Worm (Caenorhabditis elegans): ENCODE measurements around the gene rpc-25.

rpc-25 gene

ce11 chrV:10244018-10244720, 37.8 kb upstream of the rpc-25 start:
- TF ChIP-seq unc-62 (GFP tag; optimal IDR thresholded peaks at IDR 0.05), result no peak
- peak; percentile 61 for TF ChIP-seq nhr-80 (tag; optimal IDR thresholded peaks at IDR 0.05)
- TF ChIP-seq F49E8.2 (tag; optimal IDR thresholded peaks at IDR 0.05; ENCODE audit: insufficient read depth), result no peak

ce11 chrV:10243105-10243504, 36.7 kb upstream of the rpc-25 start, which contains the start of gene C12D8.9:
TSS of gene C12D8.9 (minus strand) at chrV:10243205.
- TF ChIP-seq him-1 (tag; optimal IDR thresholded peaks at IDR 0.05), result no peak
- no peak for TF ChIP-seq nfyb-1 (GFP tag; IDR thresholded peaks at IDR 0.05)
- TF ChIP-seq ama-1 (optimal IDR thresholded peaks at IDR 0.05), result no peak
- TF ChIP-seq ama-1 (GFP tag; optimal IDR thresholded peaks at IDR 0.05), result no peak
- no peak for TF ChIP-seq F52B5.7 (tag; optimal IDR thresholded peaks at IDR 0.05)
- TF ChIP-seq K11D2.4 (GFP tag; IDR thresholded peaks at IDR 0.05), result no peak
- TF ChIP-seq bed-2 (GFP tag; IDR thresholded peaks at IDR 0.05), result no peak
- TF ChIP-seq lir-1 (GFP tag; conservative IDR thresholded peaks at IDR 0.05), result no peak
- no peak for TF ChIP-seq let-607 (tag; optimal IDR thresholded peaks at IDR 0.05)

ce11 chrV:10241121-10241803, 34.9 kb upstream of the rpc-25 start, which contains the start of the genes C12D8.21 and col-148:
TSS of gene C12D8.21 (minus strand) at chrV:10241188.
TSS of gene col-148 (plus strand) at chrV:10241753.
- no peak for TF ChIP-seq ztf-3 (GFP tag; optimal IDR thresholded peaks at IDR 0.05)

DNA sequence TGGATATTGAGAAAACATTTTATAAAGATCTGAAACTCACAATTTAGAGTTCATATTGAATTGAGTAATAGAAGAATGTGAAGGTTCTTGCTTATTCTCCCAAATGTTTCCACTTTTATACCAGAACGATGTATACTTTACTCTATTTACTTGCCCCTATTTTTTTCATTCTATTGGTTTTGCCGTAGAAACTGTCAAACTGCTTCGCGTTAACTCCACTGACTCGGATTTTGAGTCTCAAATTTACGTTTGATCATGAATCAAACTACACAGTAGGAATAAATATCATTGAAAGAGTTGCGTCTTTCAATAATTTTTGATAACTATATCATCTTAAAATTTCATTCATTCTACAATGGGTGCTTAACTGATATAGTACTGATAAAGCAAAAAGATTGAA, 33.5 kb upstream of the rpc-25 start, which contains the start of gene fipr-8:
fipr-8 (minus strand) TSS at position 101 of the 400 bp plus-strand sequence.
- TF ChIP-seq chd-7 (tag; optimal IDR thresholded peaks at IDR 0.05) (no peak), nhr-179 (tag; optimal IDR thresholded peaks at IDR 0.05) (no peak), nfya-2 (GFP tag; IDR thresholded peaks at IDR 0.05) (no peak), D2030.7 (GFP tag; IDR thresholded peaks at IDR 0.05) (no peak), nhr-90 (tag; optimal IDR thresholded peaks at IDR 0.05) (no peak), ceh-27 (GFP tag; optimal IDR thresholded peaks at IDR 0.05) (no peak), die-1 (tag; optimal IDR thresholded peaks at IDR 0.05) (no peak), sea-2 (GFP tag; IDR thresholded peaks at IDR 0.05) (no peak), F10E7.11 (tag; optimal IDR thresholded peaks at IDR 0.05) (no peak), F57C9.4 (tag; optimal IDR thresholded peaks at IDR 0.05) (no peak), B0336.3 (GFP tag; IDR thresholded peaks at IDR 0.05) (no peak), nhr-27 (tag; optimal IDR thresholded peaks at IDR 0.05) (no peak), egl-44 (GFP tag; IDR thresholded peaks at IDR 0.05) (no peak), F57A8.1 (GFP tag; optimal IDR thresholded peaks at IDR 0.05) (no peak)

DNA sequence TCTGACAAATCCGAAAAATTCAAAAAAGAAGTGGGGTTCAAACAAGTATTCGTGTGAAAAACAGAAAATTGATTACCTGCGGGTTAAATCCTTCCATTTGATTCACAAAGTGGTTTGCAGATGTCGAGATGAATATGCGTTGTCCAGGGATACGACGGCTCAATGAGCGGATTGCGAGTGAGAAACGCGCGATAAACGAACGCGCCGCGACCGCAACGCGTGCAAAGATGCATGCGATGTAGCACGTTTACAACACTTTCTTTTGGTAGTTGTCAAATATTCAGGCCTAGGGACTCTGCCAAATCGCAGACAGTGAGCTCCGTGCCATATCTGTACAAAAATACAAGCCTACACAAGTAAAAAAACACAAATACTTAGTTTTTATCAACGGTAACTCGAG, 32.3 kb upstream of the rpc-25 start, which contains the start of gene fubl-1:
fubl-1 (minus strand) TSS at position 202 of the 400 bp plus-strand sequence.
- TF ChIP-seq F23B12.7 (tag; optimal IDR thresholded peaks at IDR 0.05; ENCODE audit: insufficient read depth) (no peak), let-607 (tag; optimal IDR thresholded peaks at IDR 0.05) (no peak), F57A8.1 (GFP tag; optimal IDR thresholded peaks at IDR 0.05) (no peak), hrde-1 (tag; optimal IDR thresholded peaks at IDR 0.05; ENCODE audit: borderline replicate concordance) (no peak), bed-1 (GFP tag; IDR thresholded peaks at IDR 0.05) (no peak), ceh-91 (GFP tag; IDR thresholded peaks at IDR 0.05) (peak; percentile 68), F22D6.2 (tag; optimal IDR thresholded peaks at IDR 0.05) (no peak), ztf-28 (GFP tag; IDR thresholded peaks at IDR 0.05) (0 out of 2 replicates have a peak, but pooled peaks have one; percentile 48), mcd-1 (GFP tag; IDR thresholded peaks at IDR 0.05) (peak; percentile 61), lin-40 (tag; optimal IDR thresholded peaks at IDR 0.05) (no peak), tlf-1 (GFP tag; optimal IDR thresholded peaks at IDR 0.05) (no peak), ztf-25 (GFP tag; IDR thresholded peaks at IDR 0.05) (no peak), lin-35 (GFP tag; optimal IDR thresholded peaks at IDR 0.05) (no peak), cebp-1 (GFP tag; IDR thresholded peaks at IDR 0.05) (no peak), cebp-1 (tag; optimal IDR thresholded peaks at IDR 0.05) (no peak), athp-1 (tag; optimal IDR thresholded peaks at IDR 0.05) (no peak)

Data from whole organism, young adult.